Worm (Caenorhabditis elegans): ENCODE data around the gene R04D3.4.
A peak's percentile ranks its signal among the peaks of the same experiment; 100 is the strongest.

The R04D3.4 gene

DNA sequence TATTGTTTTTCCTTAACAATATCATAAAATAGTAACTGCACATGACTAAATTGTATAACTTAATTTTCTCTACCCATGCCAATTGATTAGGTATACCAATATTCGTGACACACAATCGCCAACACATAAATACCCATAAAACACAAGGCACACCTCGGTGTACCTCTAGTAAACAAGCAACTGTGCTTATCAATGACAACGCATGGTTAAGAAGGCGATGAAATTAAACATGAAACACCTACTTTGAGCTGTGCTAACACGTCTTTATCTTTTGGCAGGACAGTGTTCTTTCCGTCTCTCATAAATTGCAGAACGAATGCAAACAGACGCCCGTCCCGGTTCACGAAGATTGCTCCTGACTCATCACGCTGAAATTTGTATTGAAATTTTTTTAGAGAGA lies 22.1 kb upstream of the R04D3.4 start (continued):
- TF ChIP-seq madf-5 (GFP tag; IDR thresholded peaks at IDR 0.05) (no peak), dve-1 (tag; optimal IDR thresholded peaks at IDR 0.05; ENCODE audit: insufficient read depth) (peak; percentile 96), cey-2 (tag; optimal IDR thresholded peaks at IDR 0.05; ENCODE audit: borderline replicate concordance, insufficient read depth) (no peak), lin-15B (tag; optimal IDR thresholded peaks at IDR 0.05) (no peak), mxl-3 (GFP tag; optimal IDR thresholded peaks at IDR 0.05) (peak; percentile 67), mes-2 (tag; optimal IDR thresholded peaks at IDR 0.05; ENCODE audit: poor library complexity, severe bottlenecking) (peak; percentile 27), nhr-237 (tag; optimal IDR thresholded peaks at IDR 0.05) (no peak), ceh-62 (tag; optimal IDR thresholded peaks at IDR 0.05) (no peak), snpc-4 (tag; optimal IDR thresholded peaks at IDR 0.05) (no peak), Y105C5A.15 (GFP tag; IDR thresholded peaks at IDR 0.05) (no peak), lin-13 (GFP tag; optimal IDR thresholded peaks at IDR 0.05) (no peak), unc-130 (GFP tag; optimal IDR thresholded peaks at IDR 0.05) (no peak), nhr-76 (tag; optimal IDR thresholded peaks at IDR 0.05) (no peak), nhr-111 (GFP tag; optimal IDR thresholded peaks at IDR 0.05) (no peak), ceh-44 (GFP tag; IDR thresholded peaks at IDR 0.05) (no peak), ceh-28 (tag; optimal IDR thresholded peaks at IDR 0.05) (no peak), daf-19 (GFP tag; conservative IDR thresholded peaks at IDR 0.05) (no peak), zfp-3 (GFP tag; conservative IDR thresholded peaks at IDR 0.05) (no peak), nhr-10 (tag; optimal IDR thresholded peaks at IDR 0.05) (peak; percentile 58), hif-1 (tag; optimal IDR thresholded peaks at IDR 0.05) (no peak), hlh-30 (tag; optimal IDR thresholded peaks at IDR 0.05; ENCODE audit: insufficient read depth) (peak; percentile 68), F49E8.2 (tag; optimal IDR thresholded peaks at IDR 0.05; ENCODE audit: borderline replicate concordance) (no peak), php-3 (GFP tag; IDR thresholded peaks at IDR 0.05) (peak; percentile 93), arid-1 (GFP tag; conservative IDR thresholded peaks at IDR 0.05) (no peak), nhr-42 (GFP tag; IDR thresholded peaks at IDR 0.05) (no peak), aly-2 (tag; optimal IDR thresholded peaks at IDR 0.05) (no peak), tra-1 (GFP tag; IDR thresholded peaks at IDR 0.05) (peak; percentile 72; the same call in 1 of the 2 replicates), lin-38 (GFP tag; IDR thresholded peaks at IDR 0.05) (no peak), pqm-1 (tag; optimal IDR thresholded peaks at IDR 0.05) (peak; percentile 92), ceh-32 (tag; optimal IDR thresholded peaks at IDR 0.05; ENCODE audit: poor library complexity) (no peak), jun-1 (tag; optimal IDR thresholded peaks at IDR 0.05) (no peak), nhr-11 (tag; optimal IDR thresholded peaks at IDR 0.05) (no peak), nhr-6 (tag; optimal IDR thresholded peaks at IDR 0.05) (no peak), lir-3 (tag; optimal IDR thresholded peaks at IDR 0.05) (no peak), daf-16 (GFP tag; optimal IDR thresholded peaks at IDR 0.05) (peak in 1 of 2 experiments; percentile 86), daf-16 (tag; optimal IDR thresholded peaks at IDR 0.05) (peak; percentile 100), ctbp-1 (GFP tag; IDR thresholded peaks at IDR 0.05) (no peak), aha-1 (tag) (no peak), attf-4 (tag; optimal IDR thresholded peaks at IDR 0.05) (no peak), zag-1 (tag; optimal IDR thresholded peaks at IDR 0.05) (no peak), daf-12 (tag; optimal IDR thresholded peaks at IDR 0.05) (no peak), daf-8 (GFP tag; IDR thresholded peaks at IDR 0.05) (no peak), nhr-48 (tag; optimal IDR thresholded peaks at IDR 0.05) (peak; percentile 51), lin-39 (tag; optimal IDR thresholded peaks at IDR 0.05) (no peak), spr-3 (GFP tag; optimal IDR thresholded peaks at IDR 0.05) (no peak), zip-11 (GFP tag; IDR thresholded peaks at IDR 0.05) (no peak), nhr-25 (tag; optimal IDR thresholded peaks at IDR 0.05; ENCODE audit: borderline replicate concordance, insufficient read depth) (no peak), hmg-1.1 (GFP tag; IDR thresholded peaks at IDR 0.05) (no peak), R02D3.7 (tag; optimal IDR thresholded peaks at IDR 0.05) (no peak), lin-1 (GFP tag; IDR thresholded peaks at IDR 0.05) (no peak), ztf-11 (tag; optimal IDR thresholded peaks at IDR 0.05) (no peak), lin-29 (GFP tag; IDR thresholded peaks at IDR 0.05) (no peak)

Measured in whole organism, L4 larva.